Fruit fly (Drosophila melanogaster) whole organism, adult: Measurements from ENCODE around the gene Smyd5.
A peak's percentile ranks its signal among the peaks of the same experiment; 100 is the strongest.

Experiments used
- CG11617 ChIP-seq: fragments of 200-800 bp; sonication (Bioruptor generic); optimal IDR thresholded peaks from 2 replicates; lab custom pipeline; 2017; ENCODE audit warnings: mild to moderate bottlenecking, missing biosample characterization, missing genetic modification reagents, missing genetic modification characterization
- CG12768 ChIP-seq: fragments of 200-800 bp; sonication (Bioruptor generic); optimal IDR thresholded peaks from 2 replicates; lab custom pipeline; 2017; ENCODE audit warnings: missing biosample characterization, missing genetic modification characterization, mild to moderate bottlenecking, moderate library complexity, missing genetic modification reagents
- CG14711 ChIP-seq: fragments of 200-800 bp; sonication (Bioruptor generic); optimal IDR thresholded peaks from 2 replicates; lab custom pipeline; 2018; ENCODE audit warnings: missing biosample characterization, mild to moderate bottlenecking, missing genetic modification characterization, moderate library complexity
- CG1620 ChIP-seq: fragments of 200-800 bp; sonication (Bioruptor generic); optimal IDR thresholded peaks from 2 replicates; lab custom pipeline; 2016; ENCODE audit warnings: missing biosample characterization, missing genetic modification characterization
- CG33017 ChIP-seq: fragments of 200-800 bp; sonication (Bioruptor generic); optimal IDR thresholded peaks from 2 replicates; lab custom pipeline; 2018; ENCODE audit warnings: missing biosample characterization, mild to moderate bottlenecking, missing genetic modification characterization, moderate library complexity
- CG5204 ChIP-seq: fragments of 200-800 bp; sonication (Bioruptor generic); optimal IDR thresholded peaks from 2 replicates; lab custom pipeline; 2016; ENCODE audit warnings: missing biosample characterization, missing genetic modification characterization
- CG7045 ChIP-seq: fragments of 200-800 bp; sonication (Bioruptor generic); optimal IDR thresholded peaks from 2 replicates; lab custom pipeline; 2017; ENCODE audit warnings: missing biosample characterization, mild to moderate bottlenecking, missing genetic modification characterization
- CG7101 ChIP-seq: fragments of 200-800 bp; sonication (Bioruptor generic); optimal IDR thresholded peaks from 2 replicates; lab custom pipeline; 2018; ENCODE audit warnings: missing biosample characterization, mild to moderate bottlenecking, missing genetic modification characterization, moderate library complexity
- Clk ChIP-seq: fragments of 200-800 bp; sonication (Bioruptor generic); optimal IDR thresholded peaks from 2 replicates; lab custom pipeline; 2017; ENCODE audit warnings: missing biosample characterization, missing genetic modification characterization
- Crg-1 ChIP-seq: fragments of 200-800 bp; sonication (Bioruptor generic); optimal IDR thresholded peaks from 2 replicates; lab custom pipeline; 2016; ENCODE audit warnings: missing biosample characterization, missing genetic modification characterization
- Hr96 ChIP-seq: fragments of 200-800 bp; sonication (Bioruptor generic); optimal IDR thresholded peaks from 2 replicates; lab custom pipeline; 2016; ENCODE audit warnings: missing biosample characterization, missing genetic modification characterization
- Mnt ChIP-seq: fragments of 200-800 bp; sonication (Bioruptor generic); optimal IDR thresholded peaks from 2 replicates; lab custom pipeline; 2016; ENCODE audit warnings: missing biosample characterization, mild to moderate bottlenecking, missing genetic modification characterization
- bab1 ChIP-seq: fragments of 200-800 bp; sonication (Bioruptor generic); optimal IDR thresholded peaks from 3 replicates; lab custom pipeline; 2019; ENCODE audit warnings: missing biosample characterization, mild to moderate bottlenecking, missing genetic modification characterization, moderate library complexity
- cic ChIP-seq: fragments of 200-800 bp; sonication (Bioruptor generic); optimal IDR thresholded peaks from 2 replicates; lab custom pipeline; 2017; ENCODE audit warnings: missing biosample characterization, mild to moderate bottlenecking, missing genetic modification characterization, moderate library complexity
- cnc ChIP-seq, 2 experiments: fragments of >200 bp; optimal IDR thresholded peaks; 2 replicates each; lab custom pipeline; 2017
- kay ChIP-seq: fragments of 200-800 bp; sonication (Bioruptor generic); peaks from one replicate; lab custom pipeline; 2016; ENCODE audit warnings: missing biosample characterization, missing genetic modification characterization, borderline replicate concordance
- ovo ChIP-seq: fragments of 200-800 bp; sonication (Bioruptor generic); optimal IDR thresholded peaks from 2 replicates; lab custom pipeline; 2016; ENCODE audit warnings: missing biosample characterization, missing genetic modification characterization
- pad ChIP-seq: fragments of 200-800 bp; sonication (Bioruptor generic); optimal IDR thresholded peaks from 3 replicates; lab custom pipeline; 2017; ENCODE audit warnings: missing biosample characterization, missing genetic modification characterization, mild to moderate bottlenecking, moderate library complexity, missing genetic modification reagents
- tj ChIP-seq: fragments of 200-800 bp; sonication (Bioruptor generic); optimal IDR thresholded peaks from 3 replicates; lab custom pipeline; 2017; ENCODE audit warnings: missing biosample characterization, mild to moderate bottlenecking, missing genetic modification characterization, moderate library complexity
- toe ChIP-seq: fragments of 200-800 bp; sonication (Bioruptor generic); optimal IDR thresholded peaks from 2 replicates; lab custom pipeline; 2016; ENCODE audit warnings: missing biosample characterization, missing genetic modification characterization

Gene Smyd5

dm6 chr3R:21246492-21247061, 28.0 kb upstream of the Smyd5 start, which contains the start of gene ETHR:
ETHR (plus strand) TSS chr3R:21247011.
- peak; percentile 34 for TF ChIP-seq toe (GFP tag; lab: Kevin White, UChicago)
- peak; percentile 14 for TF ChIP-seq Hr96 (GFP tag; lab: Kevin White, UChicago)
- peak; percentile 11 for TF ChIP-seq tj (GFP tag; lab: Kevin White, UChicago)
- TF ChIP-seq CG7101: peak; percentile 47
- peak; percentile 83 for TF ChIP-seq kay (GFP tag; lab: Kevin White, UChicago)
- no peak for TF ChIP-seq pad (GFP tag; lab: Kevin White, UChicago)
- TF ChIP-seq CG12768 (GFP tag; lab: Kevin White, UChicago): peak; percentile 89
- TF ChIP-seq ovo (GFP tag; lab: Kevin White, UChicago): no peak
- TF ChIP-seq CG1620: no peak
- TF ChIP-seq Clk (GFP tag; lab: Kevin White, UChicago): peak; percentile 29
- TF ChIP-seq CG7045 (GFP tag; lab: Kevin White, UChicago): peak; percentile 8
- TF ChIP-seq Crg-1 (GFP tag; lab: Kevin White, UChicago): peak; percentile 26
- no peak for TF ChIP-seq CG5204 (GFP tag; lab: Kevin White, UChicago)
- peak; percentile 73 for TF ChIP-seq CG11617 (GFP tag; lab: Kevin White, UChicago)
- peak; percentile 30 for TF ChIP-seq Mnt
- TF ChIP-seq bab1 (GFP tag; lab: Kevin White, UChicago): no peak
- peak; percentile 21 for TF ChIP-seq CG14711
- TF ChIP-seq cic: peak; percentile 100
- TF ChIP-seq cnc (optimal IDR thresholded peaks at IDR 0.05; lab: Kevin White, UChicago): no peak
- peak; percentile 63 for TF ChIP-seq CG33017

dm6 chr3R:21245846-21246245, 27.3 kb upstream of the Smyd5 start:
- TF ChIP-seq kay (GFP tag; lab: Kevin White, UChicago) (peak; percentile 15), CG7101 (no peak)

- TF ChIP-seq CG14711 (no peak), CG1620 (no peak), cnc (optimal IDR thresholded peaks at IDR 0.05; lab: Kevin White, UChicago) (no peak), Hr96 (GFP tag; lab: Kevin White, UChicago) (no peak), CG7101 (no peak), cic (no peak), Mnt (no peak), kay (GFP tag; lab: Kevin White, UChicago) (no peak), Crg-1 (GFP tag; lab: Kevin White, UChicago) (no peak), CG11617 (GFP tag; lab: Kevin White, UChicago) (no peak), CG12768 (GFP tag; lab: Kevin White, UChicago) (no peak), Clk (GFP tag; lab: Kevin White, UChicago) (no peak), CG33017 (no peak), bab1 (GFP tag; lab: Kevin White, UChicago) (no peak)
These were observed 23.7 kb upstream of the Smyd5 start, which contains the start of gene CG5892 for dm6 chr3R:21242318-21242717. CG5892 (plus strand) TSS chr3R:21242618.

- TF ChIP-seq Mnt (no peak), toe (GFP tag; lab: Kevin White, UChicago) (no peak), cnc (optimal IDR thresholded peaks at IDR 0.05; lab: Kevin White, UChicago) (no peak), ovo (GFP tag; lab: Kevin White, UChicago) (no peak), CG1620 (no peak)
These were observed 22.7 kb upstream of the Smyd5 start for dm6 chr3R:21241332-21241731.

dm6 chr3R:21237099-21237498, 18.5 kb upstream of the Smyd5 start, which contains the start of gene e:
e (minus strand) TSS chr3R:21237177.
- TF ChIP-seq Mnt (no peak), kay (GFP tag; lab: Kevin White, UChicago) (no peak)

- TF ChIP-seq Mnt (peak; percentile 58), kay (GFP tag; lab: Kevin White, UChicago) (no peak), cic (peak; percentile 49)
These were observed 5.6 kb upstream of the Smyd5 start for dm6 chr3R:21224230-21224629.

- TF ChIP-seq Crg-1 (GFP tag; lab: Kevin White, UChicago) (peak; percentile 87), Hr96 (GFP tag; lab: Kevin White, UChicago) (no peak), bab1 (GFP tag; lab: Kevin White, UChicago) (peak; percentile 68), kay (GFP tag; lab: Kevin White, UChicago) (no peak), CG7101 (peak; percentile 50), toe (GFP tag; lab: Kevin White, UChicago) (no peak), CG7045 (GFP tag; lab: Kevin White, UChicago) (peak; percentile 18), CG12768 (GFP tag; lab: Kevin White, UChicago) (peak; percentile 40), Clk (GFP tag; lab: Kevin White, UChicago) (peak; percentile 59), pad (GFP tag; lab: Kevin White, UChicago) (peak; percentile 74), ovo (GFP tag; lab: Kevin White, UChicago) (peak; percentile 75), tj (GFP tag; lab: Kevin White, UChicago) (peak; percentile 9), Mnt (peak; percentile 89), CG14711 (peak; percentile 64), CG11617 (GFP tag; lab: Kevin White, UChicago) (peak; percentile 17), CG1620 (peak; percentile 90), cnc (optimal IDR thresholded peaks at IDR 0.05; lab: Kevin White, UChicago) (no peak), CG5204 (GFP tag; lab: Kevin White, UChicago) (no peak), cic (peak; percentile 68), CG33017 (no peak)
These were observed 5.0 kb upstream of the Smyd5 start, which contains the start of the genes CG3337 and Nelf-A for dm6 chr3R:21223453-21224057. CG3337 (minus strand) TSS chr3R:21223584. Nelf-A (plus strand) TSS chr3R:21223704.
